Fruit fly (Drosophila melanogaster): ENCODE measurements around the gene RpL3.

Gene RpL3

dm6 chr3R:11219883-11220282 lies 1.8 kb upstream of the RpL3 start, which contains the start of gene CG6689 (continued):
- TF ChIP-seq D (optimal IDR thresholded peaks at IDR 0.05) (no peak), D (GFP tag; optimal IDR thresholded peaks at IDR 0.05) (no peak), CG31441 (GFP tag; IDR thresholded peaks at IDR 0.05) (no peak), tio (GFP tag; optimal IDR thresholded peaks at IDR 0.05) (no peak), NfI (GFP tag; optimal IDR thresholded peaks at IDR 0.05) (no peak), Doc2 (GFP tag; IDR thresholded peaks at IDR 0.05) (no peak), CG5245 (GFP tag; optimal IDR thresholded peaks at IDR 0.05) (no peak), CG4424 (GFP tag; optimal IDR thresholded peaks at IDR 0.05) (no peak), Lim3 (GFP tag; IDR thresholded peaks at IDR 0.05) (no peak), z (GFP tag; IDR thresholded peaks at IDR 0.05) (no peak), CG6254 (GFP tag; optimal IDR thresholded peaks at IDR 0.05) (no peak), Atf6 (GFP tag; IDR thresholded peaks at IDR 0.05) (no peak), Xrp1 (GFP tag; IDR thresholded peaks at IDR 0.05) (no peak), ewg (GFP tag; optimal IDR thresholded peaks at IDR 0.05) (peak; percentile 37), lbe (GFP tag; optimal IDR thresholded peaks at IDR 0.05) (no peak), klu (GFP tag; IDR thresholded peaks at IDR 0.05) (no peak), ara (GFP tag; IDR thresholded peaks at IDR 0.05) (no peak), CG7357 (GFP tag; IDR thresholded peaks at IDR 0.05) (no peak; the same call in 2 of the 3 replicates), sim (GFP tag; IDR thresholded peaks at IDR 0.05) (no peak), CG30403 (GFP tag; optimal IDR thresholded peaks at IDR 0.05) (no peak), knrl (GFP tag; IDR thresholded peaks at IDR 0.05; ENCODE audit: partially characterized antibody) (0 out of 3 replicates have a peak, but pooled peaks have one; percentile 7), pros (GFP tag; optimal IDR thresholded peaks at IDR 0.05) (no peak), Chrac-16 (GFP tag; optimal IDR thresholded peaks at IDR 0.05) (no peak), nau (GFP tag; optimal IDR thresholded peaks at IDR 0.05) (no peak), dan (GFP tag; IDR thresholded peaks at IDR 0.05) (no peak), Elba2 (GFP tag; optimal IDR thresholded peaks at IDR 0.05) (peak; percentile 48), CG17612 (GFP tag; IDR thresholded peaks at IDR 0.05) (no peak), CG4854 (GFP tag; optimal IDR thresholded peaks at IDR 0.05) (peak; percentile 1), Ssrp (tag; optimal IDR thresholded peaks at IDR 0.05) (no peak), sna (GFP tag; IDR thresholded peaks at IDR 0.05; ENCODE audit: partially characterized antibody) (no peak), yki (optimal IDR thresholded peaks at IDR 0.05) (no peak), run (tag; optimal IDR thresholded peaks at IDR 0.05) (no peak), tx (GFP tag; optimal IDR thresholded peaks at IDR 0.05) (no peak), YL-1 (GFP tag; optimal IDR thresholded peaks at IDR 0.05) (peak; percentile 59), sug (tag; optimal IDR thresholded peaks at IDR 0.05) (peak; percentile 25), Neu2 (GFP tag; optimal IDR thresholded peaks at IDR 0.05; ENCODE audit: borderline replicate concordance) (no peak), h (optimal IDR thresholded peaks at IDR 0.05) (no peak), zf30C (GFP tag; optimal IDR thresholded peaks at IDR 0.05) (no peak), Xbp1 (GFP tag; optimal IDR thresholded peaks at IDR 0.05) (no peak), Fer2 (tag; optimal IDR thresholded peaks at IDR 0.05) (no peak), az2 (GFP tag; optimal IDR thresholded peaks at IDR 0.05) (no peak), Nf-YC (tag; optimal IDR thresholded peaks at IDR 0.05) (peak; percentile 5), Oaz (GFP tag; IDR thresholded peaks at IDR 0.05) (no peak), CG34376 (GFP tag; optimal IDR thresholded peaks at IDR 0.05) (peak; percentile 49), CG3726 (GFP tag; IDR thresholded peaks at IDR 0.05) (no peak), tna (GFP tag; IDR thresholded peaks at IDR 0.05; ENCODE audit: partially characterized antibody) (no peak), chinmo (GFP tag; IDR thresholded peaks at IDR 0.05; ENCODE audit: partially characterized antibody) (no peak), Oli (tag; optimal IDR thresholded peaks at IDR 0.05) (no peak), en (GFP tag; optimal IDR thresholded peaks at IDR 0.05) (no peak), HLHmδ (GFP tag; optimal IDR thresholded peaks at IDR 0.05) (no peak), CG3995 (GFP tag; optimal IDR thresholded peaks at IDR 0.05) (no peak), Dip3 (GFP tag; optimal IDR thresholded peaks at IDR 0.05) (no peak), gsb-n (tag; optimal IDR thresholded peaks at IDR 0.05) (no peak)
